Fruit fly (Drosophila melanogaster) whole organism, embryonic: Measurements from ENCODE around the gene Tmhs.

Source experiments
- Abd-B ChIP-seq: fragments of 200-800 bp; sonication (Bioruptor generic); optimal IDR thresholded peaks from 2 replicates; lab custom pipeline; 2018; ENCODE audit warnings: missing biosample characterization, mild to moderate bottlenecking, missing genetic modification characterization, moderate library complexity
- Atf-2 ChIP-seq: fragments of 200-800 bp; sonication (Bioruptor generic); optimal IDR thresholded peaks from 2 replicates; lab custom pipeline; 2016; ENCODE audit warnings: missing biosample characterization, missing genetic modification characterization
- Awh ChIP-seq: fragments of 200-800 bp; sonication (Bioruptor generic); IDR thresholded peaks from 2 replicates; pipeline ENCODE4, ENCODE4 v1.3.6; 2022; ENCODE audit warnings: missing biosample characterization, missing genetic modification characterization
- CG10366 ChIP-seq: fragments of 200-800 bp; sonication (Bioruptor generic); IDR thresholded peaks from 2 replicates; pipeline ENCODE4 v1.3.6; 2022; ENCODE audit warnings: missing biosample characterization, missing genetic modification characterization
- CG15514 ChIP-seq: fragments of 200-800 bp; sonication (Bioruptor generic); optimal IDR thresholded peaks from 3 replicates; lab custom pipeline; 2017; ENCODE audit warnings: missing biosample characterization, missing genetic modification characterization, mild to moderate bottlenecking, moderate library complexity, missing genetic modification reagents
- CG17802 ChIP-seq: fragments of 200-800 bp; sonication (Bioruptor generic); optimal IDR thresholded peaks from 2 replicates; lab custom pipeline; 2018; ENCODE audit warnings: missing biosample characterization, mild to moderate bottlenecking, missing genetic modification characterization, moderate library complexity
- CG2202 ChIP-seq: fragments of 200-800 bp; sonication (Bioruptor generic); optimal IDR thresholded peaks from 2 replicates; lab custom pipeline; 2018; ENCODE audit warnings: missing biosample characterization, mild to moderate bottlenecking, missing genetic modification characterization
- CG3407 ChIP-seq: fragments of 200-800 bp; sonication (Bioruptor generic); optimal IDR thresholded peaks from 2 replicates; lab custom pipeline; 2018; ENCODE audit warnings: missing biosample characterization, mild to moderate bottlenecking, missing genetic modification characterization
- CG5953 ChIP-seq: fragments of 200-800 bp; sonication (Bioruptor generic); IDR thresholded peaks from 2 replicates; pipeline ENCODE4 v1.3.6; 2022; ENCODE audit warnings: missing biosample characterization, missing genetic modification characterization
- CG8765 ChIP-seq: fragments of 200-800 bp; sonication (Bioruptor generic); IDR thresholded peaks from 2 replicates; pipeline ENCODE4 v1.3.6; 2022; ENCODE audit warnings: missing biosample characterization, missing genetic modification characterization
- CG9727 ChIP-seq: fragments of 200-800 bp; sonication (Bioruptor generic); optimal IDR thresholded peaks from 3 replicates; lab custom pipeline; 2017; ENCODE audit warnings: missing biosample characterization, mild to moderate bottlenecking, missing genetic modification characterization
- Doc2 ChIP-seq: fragments of 200-800 bp; sonication (Bioruptor generic); IDR thresholded peaks from 2 replicates; pipeline ENCODE4 v1.3.6; 2022; ENCODE audit warnings: missing biosample characterization, missing genetic modification characterization
- E2f2 ChIP-seq: fragments of 200-800 bp; sonication (Bioruptor generic); IDR thresholded peaks from 2 replicates; pipeline ENCODE4 v1.3.6; 2022; ENCODE audit warnings: missing biosample characterization, missing genetic modification characterization
- Fer3 ChIP-seq: fragments of 200-800 bp; sonication (Bioruptor generic); optimal IDR thresholded peaks from 2 replicates; lab custom pipeline; 2018; ENCODE audit warnings: missing biosample characterization, mild to moderate bottlenecking, missing genetic modification characterization, moderate library complexity
- Hmr ChIP-seq: fragments of 200-800 bp; sonication (Bioruptor generic); optimal IDR thresholded peaks from 3 replicates; lab custom pipeline; 2017; ENCODE audit warnings: mild to moderate bottlenecking, missing biosample characterization, missing genetic modification reagents, missing genetic modification characterization
- Hr51 ChIP-seq, 2 experiments: fragments of 200-800 bp; sonication (Bioruptor generic); optimal IDR thresholded peaks; 2 replicates in 1 of 2; 3 replicates in 1 of 2; lab custom pipeline; 2016 to 2018; ENCODE audit warnings: missing biosample characterization in 2 of 2, missing genetic modification characterization in 2 of 2, mild to moderate bottlenecking in 1 of 2, moderate library complexity in 1 of 2
- Oaz ChIP-seq: fragments of 200-800 bp; sonication (Bioruptor generic); IDR thresholded peaks from 2 replicates; pipeline ENCODE4 v1.3.6; 2022; ENCODE audit warnings: missing biosample characterization, missing genetic modification characterization
- Oli ChIP-seq: fragments of 200-800 bp; sonication (Bioruptor generic); optimal IDR thresholded peaks from 2 replicates; lab custom pipeline; 2018; ENCODE audit warnings: missing biosample characterization, mild to moderate bottlenecking, missing genetic modification characterization, moderate library complexity
- PHDP ChIP-seq: fragments of 200-800 bp; sonication (Bioruptor generic); optimal IDR thresholded peaks from 3 replicates; lab custom pipeline; 2018; ENCODE audit warnings: missing biosample characterization, mild to moderate bottlenecking, missing genetic modification characterization, moderate library complexity
- Sox100B ChIP-seq: fragments of 200-800 bp; sonication (Bioruptor generic); optimal IDR thresholded peaks from 3 replicates; lab custom pipeline; 2018; ENCODE audit warnings: missing biosample characterization, mild to moderate bottlenecking, missing genetic modification characterization
- Ssrp ChIP-seq: fragments of 200-800 bp; sonication (Bioruptor generic); optimal IDR thresholded peaks from 2 replicates; lab custom pipeline; 2018; ENCODE audit warnings: missing biosample characterization, mild to moderate bottlenecking, missing genetic modification characterization, moderate library complexity
- Trl ChIP-seq, 3 experiments: fragments of >200 bp in 2 of 3; fragments of 200-800 bp in 1 of 3; sonication (Bioruptor generic) in 1 of 3; optimal IDR thresholded peaks; 2 replicates in 1 of 3; 3 replicates in 2 of 3; lab custom pipeline; 2016 to 2017; ENCODE audit warnings: missing biosample characterization in 1 of 3, missing genetic modification characterization in 1 of 3
- YL-1 ChIP-seq: fragments of 200-800 bp; sonication (Bioruptor generic); optimal IDR thresholded peaks from 3 replicates; lab custom pipeline; 2017; ENCODE audit warnings: missing biosample characterization, mild to moderate bottlenecking, missing genetic modification characterization
- bab2 ChIP-seq: fragments of 200-800 bp; sonication (Bioruptor generic); optimal IDR thresholded peaks from 2 replicates; lab custom pipeline; 2016; ENCODE audit warnings: missing biosample characterization, missing genetic modification characterization
- caup ChIP-seq: fragments of 200-800 bp; sonication (Bioruptor generic); optimal IDR thresholded peaks from 3 replicates; lab custom pipeline; 2017; ENCODE audit warnings: missing biosample characterization, mild to moderate bottlenecking, missing genetic modification characterization, moderate library complexity; ENCODE audit not compliant: severe bottlenecking
- chinmo ChIP-seq: fragments of 200-800 bp; sonication (Bioruptor generic); IDR thresholded peaks from 4 replicates; pipeline ENCODE4 v1.3.6; 2022; ENCODE audit warnings: missing biosample characterization, missing genetic modification characterization; ENCODE audit not compliant: partially characterized antibody
- dpn ChIP-seq, 2 experiments: fragments of 200-800 bp; sonication (Bioruptor generic); optimal IDR thresholded peaks; 3 replicates each; lab custom pipeline; 2016; ENCODE audit warnings: missing biosample characterization in 2 of 2, missing genetic modification characterization in 2 of 2
- en ChIP-seq: fragments of 200-800 bp; sonication (Bioruptor generic); optimal IDR thresholded peaks from 2 replicates; lab custom pipeline; 2016; ENCODE audit warnings: missing biosample characterization, missing genetic modification characterization
- fd102C ChIP-seq: fragments of 200-800 bp; sonication (Bioruptor generic); optimal IDR thresholded peaks from 2 replicates; lab custom pipeline; 2018; ENCODE audit warnings: missing biosample characterization, mild to moderate bottlenecking, missing genetic modification characterization, moderate library complexity
- gce ChIP-seq: fragments of 200-800 bp; sonication (Bioruptor generic); IDR thresholded peaks from 3 replicates; pipeline ENCODE4 v1.3.6; 2022; ENCODE audit warnings: missing biosample characterization, missing genetic modification characterization
- grau ChIP-seq: fragments of 200-800 bp; optimal IDR thresholded peaks from 3 replicates; lab custom pipeline; 2019; ENCODE audit warnings: missing biosample characterization, mild to moderate bottlenecking, missing genetic modification characterization, moderate library complexity
- hbn ChIP-seq: fragments of 200-800 bp; sonication (Bioruptor generic); IDR thresholded peaks from 2 replicates; pipeline ENCODE4 v1.3.6; 2022; ENCODE audit warnings: missing biosample characterization, missing genetic modification characterization; ENCODE audit not compliant: partially characterized antibody
- hth ChIP-seq: fragments of >200 bp; optimal IDR thresholded peaks from 2 replicates; lab custom pipeline; 2017; ENCODE audit warnings: inconsistent platforms
- kay ChIP-seq: fragments of 200-800 bp; sonication (Bioruptor generic); optimal IDR thresholded peaks from 2 replicates; lab custom pipeline; 2016; ENCODE audit warnings: missing biosample characterization, missing genetic modification characterization
- klu ChIP-seq: fragments of 200-800 bp; sonication (Bioruptor generic); IDR thresholded peaks from 2 replicates; pipeline ENCODE4 v1.3.6; 2022; ENCODE audit warnings: missing biosample characterization, missing genetic modification characterization
- lab ChIP-seq: fragments of 200-800 bp; sonication (Bioruptor generic); optimal IDR thresholded peaks from 3 replicates; lab custom pipeline; 2017; ENCODE audit warnings: missing biosample characterization, missing genetic modification characterization, mild to moderate bottlenecking, moderate library complexity, missing genetic modification reagents
- lov ChIP-seq, 2 experiments: fragments of 200-800 bp in 1 of 2; fragments of >200 bp in 1 of 2; sonication (Bioruptor generic) in 1 of 2; IDR thresholded peaks in 1 of 2; optimal IDR thresholded peaks in 1 of 2; 2 replicates in 1 of 2; 3 replicates in 1 of 2; pipeline versions ENCODE4 v1.3.6 to Lab custom; 2017 to 2022; ENCODE audit warnings: missing biosample characterization in 1 of 2, missing genetic modification characterization in 1 of 2
- p53 ChIP-seq: fragments of 200-800 bp; sonication (Bioruptor generic); optimal IDR thresholded peaks from 2 replicates; lab custom pipeline; 2016; ENCODE audit warnings: missing biosample characterization, missing genetic modification characterization
- pho ChIP-seq: fragments of 200-800 bp; sonication (Bioruptor generic); optimal IDR thresholded peaks from 2 replicates; lab custom pipeline; 2016; ENCODE audit warnings: missing biosample characterization, missing genetic modification characterization
- rib ChIP-seq: fragments of 200-800 bp; sonication (Bioruptor generic); IDR thresholded peaks from 2 replicates; pipeline ENCODE4 v1.3.6; 2022; ENCODE audit warnings: missing biosample characterization, missing genetic modification characterization
- sd ChIP-seq: fragments of 200-800 bp; sonication (Bioruptor generic); optimal IDR thresholded peaks from 3 replicates; lab custom pipeline; 2018; ENCODE audit warnings: missing biosample characterization, mild to moderate bottlenecking, missing genetic modification characterization, moderate library complexity
- sens ChIP-seq: fragments of 200-800 bp; sonication (Bioruptor generic); peaks from one replicate; lab custom pipeline; 2016; ENCODE audit warnings: missing biosample characterization, missing genetic modification characterization
- shn ChIP-seq: fragments of 200-800 bp; sonication (Bioruptor generic); optimal IDR thresholded peaks from 3 replicates; lab custom pipeline; 2016; ENCODE audit warnings: missing biosample characterization, missing genetic modification characterization
- tap ChIP-seq: fragments of 200-800 bp; optimal IDR thresholded peaks from 3 replicates; lab custom pipeline; 2019; ENCODE audit warnings: missing biosample characterization, mild to moderate bottlenecking, missing genetic modification characterization, moderate library complexity
- tin ChIP-seq: fragments of 200-800 bp; sonication (Bioruptor generic); optimal IDR thresholded peaks from 3 replicates; lab custom pipeline; 2016; ENCODE audit warnings: missing biosample characterization, missing genetic modification characterization
- tup ChIP-seq: fragments of 200-800 bp; sonication (Bioruptor generic); optimal IDR thresholded peaks from 2 replicates; lab custom pipeline; 2016; ENCODE audit warnings: missing biosample characterization, mild to moderate bottlenecking, missing genetic modification characterization, moderate library complexity
- usp ChIP-seq: fragments of >200 bp; optimal IDR thresholded peaks from 2 replicates; lab custom pipeline; 2017; ENCODE audit warnings: missing biosample characterization, missing genetic modification characterization
- wdn ChIP-seq: fragments of 200-800 bp; sonication (Bioruptor generic); IDR thresholded peaks from 2 replicates; pipeline ENCODE4 v1.3.6; 2022; ENCODE audit warnings: missing biosample characterization, missing genetic modification characterization
- zen ChIP-seq: fragments of 200-800 bp; sonication (Bioruptor generic); optimal IDR thresholded peaks from 3 replicates; lab custom pipeline; 2018; ENCODE audit warnings: missing biosample characterization, mild to moderate bottlenecking, missing genetic modification characterization, moderate library complexity

Tmhs gene

dm6 chr3L:1861794-1862447, 23.5 kb upstream of the Tmhs start, which contains the start of gene Rap1 (continued):
- TF ChIP-seq fd102C = no peak
- peak; percentile 42 for TF ChIP-seq bab2 (GFP tag; lab: Kevin White, UChicago)
- peak; percentile 95 for TF ChIP-seq kay (GFP tag; lab: Kevin White, UChicago)
- peak; percentile 35 for TF ChIP-seq zen (tag; lab: Kevin White, UChicago)
- TF ChIP-seq Oli (tag; lab: Kevin White, UChicago) = peak; percentile 7
- peak; percentile 84 for TF ChIP-seq hbn
- peak; percentile 4 for TF ChIP-seq CG3407 (GFP tag; lab: Kevin White, UChicago)
- TF ChIP-seq en = no peak
- TF ChIP-seq YL-1 (GFP tag; lab: Kevin White, UChicago) = peak; percentile 89
- no peak for TF ChIP-seq CG5953 (GFP tag; lab: Robert Waterston, UW)
- peak; percentile 43 for TF ChIP-seq shn (GFP tag; lab: Kevin White, UChicago)
- TF ChIP-seq Trl (optimal IDR thresholded peaks at IDR 0.05; lab: Kevin White, UChicago) = no peak
- TF ChIP-seq Trl (GFP tag; optimal IDR thresholded peaks at IDR 0.05; lab: Kevin White, UChicago) = peak; percentile 58
- no peak for TF ChIP-seq PHDP (tag; lab: Kevin White, UChicago)
- peak; percentile 75 for TF ChIP-seq CG10366
- peak; percentile 37 for TF ChIP-seq grau (tag; lab: Kevin White, UChicago)
- no peak for TF ChIP-seq Doc2 (GFP tag; lab: Robert Waterston, UW)
- no peak for TF ChIP-seq hth (lab: Kevin White, UChicago)
- peak; percentile 53 for TF ChIP-seq E2f2 (GFP tag; lab: Robert Waterston, UW)
- TF ChIP-seq CG8765 (GFP tag; lab: Robert Waterston, UW) = peak; percentile 69
- no peak for TF ChIP-seq tup (GFP tag; lab: Kevin White, UChicago)
- TF ChIP-seq CG17802 (tag; lab: Kevin White, UChicago) = no peak
- peak; percentile 51; the same call in 1 of the 2 replicates for TF ChIP-seq wdn (GFP tag; lab: Robert Waterston, UW)
- peak; percentile 85 for TF ChIP-seq sens
- peak; percentile 32 for TF ChIP-seq Abd-B (GFP tag; lab: Kevin White, UChicago)
- peak; percentile 44; the same call in 1 of the 2 replicates for TF ChIP-seq Oaz (GFP tag; lab: Robert Waterston, UW)
- TF ChIP-seq usp (GFP tag; lab: Kevin White, UChicago) = no peak
- peak in 1 of 2 experiments; percentile 39 for TF ChIP-seq Hr51 (GFP tag; optimal IDR thresholded peaks at IDR 0.05; lab: Kevin White, UChicago)
- TF ChIP-seq Awh (GFP tag; lab: Robert Waterston, UW) = peak; percentile 44; the same call in 1 of the 2 replicates
- TF ChIP-seq caup = no peak
- TF ChIP-seq CG2202 (tag; lab: Kevin White, UChicago) = no peak
- no peak for TF ChIP-seq rib (GFP tag; lab: Robert Waterston, UW)
- no peak for TF ChIP-seq lov (optimal IDR thresholded peaks at IDR 0.05; lab: Kevin White, UChicago)
- no peak for TF ChIP-seq lov (GFP tag; IDR thresholded peaks at IDR 0.05; lab: Robert Waterston, UW)
- TF ChIP-seq Sox100B (GFP tag; lab: Kevin White, UChicago) = no peak
- TF ChIP-seq CG15514 (GFP tag; lab: Kevin White, UChicago) = peak; percentile 86
- TF ChIP-seq pho (GFP tag; lab: Kevin White, UChicago) = peak; percentile 62
- TF ChIP-seq lab (GFP tag; lab: Kevin White, UChicago) = peak; percentile 65
- peak; percentile 86 for TF ChIP-seq CG9727
- TF ChIP-seq klu (GFP tag; lab: Robert Waterston, UW) = peak; percentile 80
- TF ChIP-seq Ssrp (tag; lab: Kevin White, UChicago) = no peak
- TF ChIP-seq dpn (GFP tag; optimal IDR thresholded peaks at IDR 0.05; lab: Kevin White, UChicago) = peak; percentile 45 to 70
- peak; percentile 71 for TF ChIP-seq tin (GFP tag; lab: Kevin White, UChicago)
- TF ChIP-seq Atf-2 (GFP tag; lab: Kevin White, UChicago) = peak; percentile 39
- no peak for TF ChIP-seq tap
- TF ChIP-seq gce (GFP tag; lab: Robert Waterston, UW) = no peak
- TF ChIP-seq p53 (GFP tag; lab: Kevin White, UChicago) = no peak
- TF ChIP-seq chinmo (GFP tag; lab: Robert Waterston, UW) = peak; percentile 54; the same call in 2 of the 4 replicates
- TF ChIP-seq sd = no peak
- TF ChIP-seq Fer3 (tag; lab: Kevin White, UChicago) = peak; percentile 65
- no peak for TF ChIP-seq Hmr
